Worm (Caenorhabditis elegans) whole organism, young adult: ENCODE measurements around the gene W02F12.2.

Source experiments
- attf-5 ChIP-seq: fragments of 200-800 bp; sonication (Bioruptor generic); optimal IDR thresholded peaks from 2 replicates; lab custom pipeline; 2018; ENCODE audit warnings: mild to moderate bottlenecking, missing genetic modification characterization, missing compliant biosample characterization
- ceh-40 ChIP-seq: fragments of 200-800 bp; sonication (Bioruptor generic); IDR thresholded peaks from 2 replicates; pipeline ENCODE4 v1.3.6; 2022; ENCODE audit warnings: missing genetic modification characterization, missing compliant biosample characterization
- ets-4 ChIP-seq: fragments of 200-800 bp; sonication (Bioruptor generic); optimal IDR thresholded peaks from 2 replicates; lab custom pipeline; 2018; ENCODE audit warnings: mild to moderate bottlenecking, missing genetic modification characterization, missing compliant biosample characterization
- lin-54 ChIP-seq: fragments of 200-800 bp; sonication (Bioruptor generic); optimal IDR thresholded peaks from 2 replicates; lab custom pipeline; 2018; ENCODE audit warnings: mild to moderate bottlenecking, missing genetic modification characterization, missing compliant biosample characterization
- madf-8 ChIP-seq: fragments of 200-800 bp; sonication (Bioruptor generic); conservative IDR thresholded peaks from 2 replicates; pipeline ENCODE4 v1.3.6; 2022; ENCODE audit warnings: missing genetic modification reagents, missing genetic modification characterization, missing compliant biosample characterization
- somi-1 ChIP-seq: fragments of 200-800 bp; sonication (Bioruptor generic); optimal IDR thresholded peaks from 2 replicates; lab custom pipeline; 2018; ENCODE audit warnings: mild to moderate bottlenecking, missing genetic modification characterization, missing compliant biosample characterization
- zim-3 ChIP-seq: sonication (generic microtip); optimal IDR thresholded peaks from 2 replicates; lab custom pipeline; 2017; ENCODE audit warnings: mild to moderate bottlenecking, missing genetic modification characterization, moderate library complexity, missing compliant biosample characterization

- no peak for TF ChIP-seq attf-5 (GFP tag; lab: Kevin White, UChicago)
- TF ChIP-seq somi-1 = no peak
- no peak for TF ChIP-seq zim-3 (tag; lab: Kevin White, UChicago)
- TF ChIP-seq madf-8 (GFP tag; lab: Robert Waterston, UW) = no peak
- TF ChIP-seq ets-4 (GFP tag; lab: Kevin White, UChicago) = no peak
- no peak for TF ChIP-seq lin-54 (GFP tag; lab: Kevin White, UChicago)
- no peak for TF ChIP-seq ceh-40
Observed at ce11 chrV:6699833-6700232, 2.4 kb upstream of the W02F12.2 start.
